Fruit fly (Drosophila melanogaster): ENCODE measurements around the gene Cp16.

The Cp16 gene

DNA sequence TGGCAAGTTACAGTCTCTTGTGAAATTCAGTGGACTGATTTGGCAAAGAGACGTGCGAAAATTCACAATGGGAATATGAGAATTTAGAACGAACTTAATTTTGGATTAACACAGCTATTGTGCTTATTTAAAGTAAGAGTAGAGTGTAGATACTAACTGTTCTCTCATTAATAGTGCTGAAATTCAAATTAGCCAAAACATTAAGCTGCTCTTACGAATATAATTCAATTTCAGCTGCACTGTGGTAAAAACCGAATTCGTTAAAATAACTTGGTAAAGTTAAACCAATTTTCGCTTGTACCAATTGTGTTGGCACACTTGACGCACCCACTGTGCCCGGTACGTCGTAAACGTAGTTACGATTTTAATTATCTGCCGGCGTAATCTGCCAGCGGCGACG, 36.1 kb downstream of the Cp16 start:
- peak; percentile 50 for TF ChIP-seq Mnt (GFP tag; optimal IDR thresholded peaks at IDR 0.05)
- TF ChIP-seq ovo (GFP tag; optimal IDR thresholded peaks at IDR 0.05), result peak; percentile 19
- peak; percentile 44 for TF ChIP-seq tj (GFP tag; optimal IDR thresholded peaks at IDR 0.05)
- TF ChIP-seq pad (GFP tag; optimal IDR thresholded peaks at IDR 0.05), result peak; percentile 63
- TF ChIP-seq Crg-1 (GFP tag; optimal IDR thresholded peaks at IDR 0.05), result peak; percentile 83
- TF ChIP-seq bab1 (GFP tag; optimal IDR thresholded peaks at IDR 0.05), result peak; percentile 96
- TF ChIP-seq CG11617 (GFP tag; optimal IDR thresholded peaks at IDR 0.05), result peak; percentile 88
- TF ChIP-seq Hr96 (GFP tag; optimal IDR thresholded peaks at IDR 0.05), result peak; percentile 76
- peak; percentile 77 for TF ChIP-seq toe (GFP tag; optimal IDR thresholded peaks at IDR 0.05)
- peak; percentile 64 for TF ChIP-seq CG14711 (tag; optimal IDR thresholded peaks at IDR 0.05)
- TF ChIP-seq CG1620 (GFP tag; optimal IDR thresholded peaks at IDR 0.05), result peak; percentile 43
- TF ChIP-seq CG5204 (GFP tag; optimal IDR thresholded peaks at IDR 0.05), result peak; percentile 84
- TF ChIP-seq CG12768 (GFP tag; optimal IDR thresholded peaks at IDR 0.05), result peak; percentile 88
- TF ChIP-seq Clk (GFP tag; optimal IDR thresholded peaks at IDR 0.05), result peak; percentile 68
- peak; percentile 84 for TF ChIP-seq CG7045 (GFP tag; optimal IDR thresholded peaks at IDR 0.05)
- TF ChIP-seq kay (GFP tag; ENCODE audit: borderline replicate concordance), result peak; percentile 83
- TF ChIP-seq cnc (optimal IDR thresholded peaks at IDR 0.05), result no peak
- peak; percentile 46 for TF ChIP-seq cic (GFP tag; optimal IDR thresholded peaks at IDR 0.05)
- TF ChIP-seq CG7101 (tag; optimal IDR thresholded peaks at IDR 0.05), result peak; percentile 76
- TF ChIP-seq CG33017 (tag; optimal IDR thresholded peaks at IDR 0.05), result peak; percentile 82

DNA sequence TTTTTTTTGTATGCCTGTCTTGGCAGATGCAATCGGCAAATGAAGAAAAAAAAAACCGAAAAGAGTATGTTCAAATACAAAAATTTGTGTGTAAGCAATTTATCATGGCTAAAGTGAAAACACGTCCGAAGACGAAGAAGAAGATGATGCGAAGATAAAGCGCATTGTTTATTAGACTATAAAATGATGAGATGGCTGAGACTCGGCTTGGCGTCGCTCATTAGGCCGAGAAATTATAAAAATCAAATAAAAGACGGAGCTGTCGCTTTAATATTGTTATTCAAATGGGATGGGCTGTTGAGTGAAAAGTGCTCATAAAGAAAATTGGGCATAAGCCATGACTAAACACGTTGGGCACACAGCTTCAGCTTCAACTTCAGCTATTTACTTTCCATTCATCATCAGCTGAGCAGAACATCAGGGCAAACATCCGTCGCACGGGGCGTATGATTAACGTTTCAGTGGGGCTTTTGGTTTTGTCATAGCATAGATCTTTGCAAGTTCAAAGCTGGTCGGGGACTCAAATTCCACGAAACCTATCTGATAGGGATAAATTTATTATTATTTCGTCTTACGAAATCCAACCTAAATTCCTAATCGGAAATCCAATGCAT, 39.0 kb downstream of the Cp16 start:
- TF ChIP-seq Clk (GFP tag; optimal IDR thresholded peaks at IDR 0.05), result no peak
- TF ChIP-seq Crg-1 (GFP tag; optimal IDR thresholded peaks at IDR 0.05), result no peak
- TF ChIP-seq CG7045 (GFP tag; optimal IDR thresholded peaks at IDR 0.05), result no peak
- no peak for TF ChIP-seq tj (GFP tag; optimal IDR thresholded peaks at IDR 0.05)
- no peak for TF ChIP-seq Hr96 (GFP tag; optimal IDR thresholded peaks at IDR 0.05)
- TF ChIP-seq CG7101 (tag; optimal IDR thresholded peaks at IDR 0.05), result no peak
- no peak for TF ChIP-seq bab1 (GFP tag; optimal IDR thresholded peaks at IDR 0.05)
- no peak for TF ChIP-seq CG1620 (GFP tag; optimal IDR thresholded peaks at IDR 0.05)
- no peak for TF ChIP-seq CG12768 (GFP tag; optimal IDR thresholded peaks at IDR 0.05)
- no peak for TF ChIP-seq CG11617 (GFP tag; optimal IDR thresholded peaks at IDR 0.05)
- TF ChIP-seq cic (GFP tag; optimal IDR thresholded peaks at IDR 0.05), result no peak
- TF ChIP-seq toe (GFP tag; optimal IDR thresholded peaks at IDR 0.05), result no peak
- no peak for TF ChIP-seq cnc (optimal IDR thresholded peaks at IDR 0.05)
- TF ChIP-seq CG14711 (tag; optimal IDR thresholded peaks at IDR 0.05), result no peak
- no peak for TF ChIP-seq pad (GFP tag; optimal IDR thresholded peaks at IDR 0.05)
- TF ChIP-seq kay (GFP tag; ENCODE audit: borderline replicate concordance), result no peak

DNA sequence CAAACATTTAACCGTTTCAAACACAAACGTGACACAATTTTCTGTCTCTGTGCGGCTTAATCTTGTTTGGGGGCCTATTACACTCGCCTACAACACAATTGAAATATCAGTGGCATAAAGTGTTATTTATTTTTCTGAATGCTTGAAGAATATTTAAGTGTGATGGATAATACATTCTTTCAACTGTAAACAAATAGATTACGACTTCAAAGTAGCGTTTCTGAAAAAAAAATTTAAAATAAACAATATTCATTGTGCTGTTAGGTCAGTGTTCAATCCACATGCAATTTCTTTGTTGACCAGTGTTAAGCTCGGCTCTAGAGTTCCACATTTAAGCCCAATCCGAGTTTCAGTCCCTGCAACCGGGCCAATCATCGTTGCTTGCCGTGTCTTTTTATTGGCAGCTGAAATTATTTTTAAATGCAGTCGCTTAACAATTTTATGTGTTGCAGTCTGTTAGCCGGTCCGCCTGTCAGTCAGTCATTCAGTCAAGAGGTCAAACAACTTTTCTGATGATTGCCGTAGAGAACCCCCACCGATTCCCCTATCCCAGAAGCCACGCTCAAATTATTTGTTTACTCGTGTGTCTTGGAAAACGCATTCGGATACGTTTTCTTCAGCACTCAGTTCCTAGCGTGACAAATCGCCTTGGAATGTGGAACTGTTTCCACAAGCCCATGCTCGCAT, 41.4 kb downstream of the Cp16 start:
- TF ChIP-seq bab1 (GFP tag; optimal IDR thresholded peaks at IDR 0.05) (peak; percentile 89), CG11617 (GFP tag; optimal IDR thresholded peaks at IDR 0.05) (no peak)

DNA sequence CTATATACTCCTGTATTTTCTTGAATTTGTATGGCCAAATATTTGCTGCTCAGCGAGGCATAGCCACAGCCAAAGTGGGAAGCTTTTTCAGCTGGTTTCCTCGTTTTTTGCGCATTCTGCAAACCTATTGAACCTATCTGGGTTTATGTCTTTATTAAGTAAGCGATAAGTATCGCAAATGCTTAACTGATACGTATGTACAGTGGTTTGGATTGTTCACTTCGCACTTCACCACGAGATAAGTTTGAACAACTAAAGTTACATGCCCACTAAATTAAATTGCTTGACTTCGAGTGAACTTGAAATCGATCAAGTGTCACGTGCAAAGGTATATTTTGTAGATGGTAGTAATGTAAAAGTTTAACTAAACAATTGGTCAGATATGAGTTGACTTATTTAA, 42.0 kb downstream of the Cp16 start:
- TF ChIP-seq Mnt (GFP tag; optimal IDR thresholded peaks at IDR 0.05) (peak; percentile 6), kay (GFP tag; ENCODE audit: borderline replicate concordance) (peak; percentile 64), bab1 (GFP tag; optimal IDR thresholded peaks at IDR 0.05) (no peak)

dm6 chr3L:8774974-8775731, 43.4 kb downstream of the Cp16 start:
- TF ChIP-seq Mnt (GFP tag; optimal IDR thresholded peaks at IDR 0.05) (no peak), kay (GFP tag; ENCODE audit: borderline replicate concordance) (peak; percentile 52), Crg-1 (GFP tag; optimal IDR thresholded peaks at IDR 0.05) (peak; percentile 16), Clk (GFP tag; optimal IDR thresholded peaks at IDR 0.05) (no peak), bab1 (GFP tag; optimal IDR thresholded peaks at IDR 0.05) (peak; percentile 27), CG14711 (tag; optimal IDR thresholded peaks at IDR 0.05) (no peak), pad (GFP tag; optimal IDR thresholded peaks at IDR 0.05) (no peak), CG7045 (GFP tag; optimal IDR thresholded peaks at IDR 0.05) (no peak), CG1620 (GFP tag; optimal IDR thresholded peaks at IDR 0.05) (no peak), tj (GFP tag; optimal IDR thresholded peaks at IDR 0.05) (peak; percentile 86)

DNA sequence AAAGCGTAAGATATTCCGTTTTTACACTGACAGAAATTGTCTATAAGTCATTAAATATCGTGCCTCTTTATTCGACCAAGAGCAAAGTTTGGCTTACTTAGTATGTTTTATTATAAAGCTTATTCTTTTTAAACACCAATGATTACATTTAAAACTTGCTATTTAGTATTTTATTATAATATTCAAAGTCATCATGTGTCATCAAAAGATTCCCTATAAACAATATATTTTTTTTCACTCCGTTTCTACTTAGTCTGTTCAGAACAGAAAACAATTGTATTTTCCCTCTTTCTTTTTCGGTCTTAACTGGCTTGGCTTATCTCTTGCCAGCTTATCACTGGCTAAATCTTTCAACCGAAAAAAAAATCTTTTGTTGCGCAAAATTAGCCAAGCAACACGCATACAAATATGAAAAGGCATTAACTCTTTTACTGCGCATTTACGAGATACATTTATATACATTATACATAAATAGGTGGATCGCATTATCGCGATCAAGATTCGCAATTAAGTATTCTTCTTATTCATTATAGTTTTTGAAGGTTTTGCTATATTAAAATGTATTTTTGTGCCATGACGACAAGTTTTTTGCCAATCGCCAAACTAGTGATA, 45.7 kb downstream of the Cp16 start:
- TF ChIP-seq CG12768 (GFP tag; optimal IDR thresholded peaks at IDR 0.05) (no peak), CG11617 (GFP tag; optimal IDR thresholded peaks at IDR 0.05) (no peak), toe (GFP tag; optimal IDR thresholded peaks at IDR 0.05) (no peak), CG14711 (tag; optimal IDR thresholded peaks at IDR 0.05) (no peak), kay (GFP tag; ENCODE audit: borderline replicate concordance) (peak; percentile 89), ovo (GFP tag; optimal IDR thresholded peaks at IDR 0.05) (no peak), Clk (GFP tag; optimal IDR thresholded peaks at IDR 0.05) (no peak), CG7045 (GFP tag; optimal IDR thresholded peaks at IDR 0.05) (no peak), cnc (optimal IDR thresholded peaks at IDR 0.05) (no peak)

Data from whole organism, adult.